Worm (Caenorhabditis elegans): ENCODE measurements around the gene cyc-2.1.

The cyc-2.1 gene

DNA sequence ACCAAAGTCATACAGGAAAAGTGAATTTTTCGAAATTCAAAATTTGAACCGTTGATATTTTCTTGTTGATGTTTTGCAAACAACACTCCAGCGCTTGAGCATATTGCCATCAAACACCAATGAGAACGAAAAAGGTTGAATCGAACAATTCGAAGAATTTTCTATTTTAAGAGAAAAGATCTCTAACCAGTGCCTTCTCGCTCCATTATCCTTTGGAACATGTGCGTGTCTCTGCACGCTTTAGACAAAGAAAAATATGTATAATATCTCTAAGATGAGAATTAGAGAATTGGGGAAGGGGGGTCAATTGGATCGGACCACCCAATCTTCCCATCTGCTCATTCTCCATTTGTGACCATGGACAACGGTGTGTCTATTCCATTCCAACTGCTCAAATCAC, 15.0 kb upstream of the cyc-2.1 start, which contains the start of gene Y17G9B.2:
Gene Y17G9B.2 (plus strand): TSS at position 301 of the 400 bp plus-strand sequence.
- TF ChIP-seq cog-1 (tag; optimal IDR thresholded peaks at IDR 0.05) (no peak), klf-2 (GFP tag; conservative IDR thresholded peaks at IDR 0.05) (no peak), flt-1 (GFP tag; IDR thresholded peaks at IDR 0.05) (no peak), med-1 (GFP tag; optimal IDR thresholded peaks at IDR 0.05; ENCODE audit: insufficient read depth) (no peak), T22C8.4 (GFP tag; IDR thresholded peaks at IDR 0.05) (no peak), ztf-23 (GFP tag; IDR thresholded peaks at IDR 0.05) (no peak)

DNA sequence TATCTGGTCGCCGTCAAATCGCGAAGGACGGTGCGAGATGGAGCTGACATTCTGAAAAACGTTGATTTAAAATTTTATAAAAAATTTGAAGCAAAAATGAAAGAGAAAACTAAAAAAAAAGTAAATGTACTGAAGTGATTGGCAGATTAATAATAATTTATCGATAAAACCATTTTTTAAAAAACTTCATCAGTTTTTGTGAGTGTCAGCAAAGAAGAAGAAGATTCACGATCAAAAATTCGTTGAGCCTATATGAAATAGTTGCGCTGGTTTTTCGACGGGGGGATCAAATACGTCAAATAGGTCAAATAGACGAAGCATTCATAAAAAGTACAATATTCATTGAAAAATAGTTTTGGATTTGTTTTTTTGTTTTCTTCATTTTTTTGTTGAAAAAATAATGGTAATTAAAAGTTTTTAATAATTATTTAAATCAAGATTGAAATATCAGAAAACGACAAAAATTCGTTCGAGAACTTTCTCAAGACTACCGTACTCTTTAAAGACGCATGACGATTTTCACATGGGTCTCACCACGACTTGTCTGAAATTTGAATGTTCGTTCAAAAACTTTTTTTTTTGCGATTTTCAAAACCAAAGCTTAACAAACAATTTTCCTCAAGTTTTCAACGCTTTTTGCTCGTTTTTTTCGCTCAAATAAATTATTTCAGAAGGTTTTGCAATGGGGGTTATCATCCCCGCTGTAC, 11.7 kb upstream of the cyc-2.1 start, which contains the start of the genes memi-1 and cyp-31A3:
Gene memi-1 (minus strand): TSS at position 51 of the 707 bp plus-strand sequence.
Gene cyp-31A3 (plus strand): TSS at position 672 of the 707 bp plus-strand sequence.
- TF ChIP-seq T22C8.4 (GFP tag; IDR thresholded peaks at IDR 0.05) (no peak), cog-1 (tag; optimal IDR thresholded peaks at IDR 0.05) (no peak), klf-2 (GFP tag; conservative IDR thresholded peaks at IDR 0.05) (no peak), ztf-29 (GFP tag; IDR thresholded peaks at IDR 0.05) (no peak), ztf-23 (GFP tag; IDR thresholded peaks at IDR 0.05) (no peak), flt-1 (GFP tag; IDR thresholded peaks at IDR 0.05) (no peak), ref-1 (GFP tag; conservative IDR thresholded peaks at IDR 0.05) (no peak), tab-1 (GFP tag; IDR thresholded peaks at IDR 0.05) (no peak), med-1 (GFP tag; optimal IDR thresholded peaks at IDR 0.05; ENCODE audit: insufficient read depth) (no peak)

DNA sequence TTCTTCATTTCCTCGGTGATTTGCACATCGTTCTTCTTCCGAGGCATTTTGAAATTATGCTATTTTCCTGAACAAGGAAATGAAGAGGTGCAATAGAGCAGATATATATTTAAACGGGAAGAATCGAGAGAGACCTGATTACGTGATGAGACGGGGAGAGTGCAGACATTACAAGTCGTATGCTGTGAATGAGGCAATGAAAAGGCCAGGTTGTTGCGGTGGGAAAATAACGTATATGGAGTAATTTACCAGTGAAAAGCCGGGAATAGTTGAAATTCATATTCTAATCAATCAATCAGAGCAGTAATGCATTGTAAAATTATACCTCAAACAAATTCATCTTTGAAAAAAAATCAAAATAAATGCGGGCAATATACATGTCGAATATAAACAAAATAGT, 9.8 kb upstream of the cyc-2.1 start, which contains the start of gene Y17G9B.8:
Gene Y17G9B.8 (minus strand): TSS at position 182 of the 400 bp plus-strand sequence.
- no peak for TF ChIP-seq T22C8.4 (GFP tag; IDR thresholded peaks at IDR 0.05)
- no peak for TF ChIP-seq flt-1 (GFP tag; IDR thresholded peaks at IDR 0.05)
- no peak for TF ChIP-seq ref-1 (GFP tag; conservative IDR thresholded peaks at IDR 0.05)
- TF ChIP-seq cog-1 (tag; optimal IDR thresholded peaks at IDR 0.05): no peak
- TF ChIP-seq med-1 (GFP tag; optimal IDR thresholded peaks at IDR 0.05; ENCODE audit: insufficient read depth): no peak
- TF ChIP-seq ztf-23 (GFP tag; IDR thresholded peaks at IDR 0.05): no peak
- no peak for TF ChIP-seq ztf-29 (GFP tag; IDR thresholded peaks at IDR 0.05)
- TF ChIP-seq tab-1 (GFP tag; IDR thresholded peaks at IDR 0.05): no peak
- TF ChIP-seq klf-2 (GFP tag; conservative IDR thresholded peaks at IDR 0.05): no peak

DNA sequence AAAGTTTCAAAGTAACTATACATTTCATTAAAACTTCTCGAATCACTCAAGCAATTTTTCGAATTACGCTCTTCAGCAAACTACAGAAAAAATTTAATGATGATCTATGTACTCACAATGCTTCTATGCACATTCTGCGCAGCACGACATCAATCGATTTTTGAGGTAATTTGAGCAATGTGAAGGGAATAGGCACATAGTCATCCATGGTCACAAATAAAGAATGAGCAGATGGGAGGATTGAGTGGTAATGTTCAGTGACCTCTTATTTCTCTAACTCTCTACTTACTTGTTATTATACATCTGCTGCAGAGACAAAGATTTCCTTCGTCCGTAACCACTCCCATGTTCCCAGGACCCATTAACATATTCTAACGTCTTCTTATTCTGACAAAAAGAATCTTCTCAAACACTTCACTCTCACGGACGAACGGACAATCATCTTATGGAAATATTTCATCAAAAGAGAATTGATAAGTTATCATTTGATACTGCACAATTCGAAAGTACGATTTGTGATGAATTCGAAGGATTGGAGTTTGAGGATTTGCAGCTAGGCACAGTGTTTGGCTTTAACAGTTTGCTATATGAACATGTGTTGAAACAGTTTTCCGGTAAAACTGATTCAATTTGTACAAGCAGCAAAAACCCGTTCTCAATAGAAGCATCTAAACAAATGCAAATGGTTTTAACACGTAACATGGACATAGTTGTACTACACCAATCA, 7.3 kb upstream of the cyc-2.1 start, which contains the start of the genes fbxb-77 and Y17G9B.11:
Gene fbxb-77 (minus strand): TSS at position 229 of the 727 bp plus-strand sequence.
Gene Y17G9B.11 (plus strand): TSS at position 677 of the 727 bp plus-strand sequence.
- TF ChIP-seq flt-1 (GFP tag; IDR thresholded peaks at IDR 0.05): no peak
- no peak for TF ChIP-seq ztf-29 (GFP tag; IDR thresholded peaks at IDR 0.05)

DNA sequence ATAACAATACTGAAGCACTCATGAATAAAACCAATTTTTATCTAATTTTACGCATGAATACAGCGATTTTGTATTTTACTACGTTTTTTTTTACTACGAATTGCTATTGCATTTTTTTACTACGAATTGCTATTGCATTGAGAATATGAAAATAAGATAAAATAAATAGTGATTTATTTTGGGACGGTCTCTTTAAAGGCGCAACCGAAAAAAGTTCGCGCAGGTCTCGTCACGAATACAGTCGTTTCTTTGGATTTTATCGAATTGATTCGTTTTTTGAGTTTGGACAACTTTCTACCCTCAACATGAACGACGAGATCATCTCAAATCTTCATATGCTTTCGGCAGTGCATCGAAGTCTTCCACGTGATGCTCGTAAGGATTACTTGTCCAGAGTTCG, 3.0 kb upstream of the cyc-2.1 start, which contains the start of gene Y17G9B.4:
Gene Y17G9B.4 (plus strand): TSS at position 306 of the 400 bp plus-strand sequence.
- TF ChIP-seq T22C8.4 (GFP tag; IDR thresholded peaks at IDR 0.05) (no peak), med-1 (GFP tag; optimal IDR thresholded peaks at IDR 0.05; ENCODE audit: insufficient read depth) (no peak), cog-1 (tag; optimal IDR thresholded peaks at IDR 0.05) (no peak), ztf-29 (GFP tag; IDR thresholded peaks at IDR 0.05) (no peak), tab-1 (GFP tag; IDR thresholded peaks at IDR 0.05) (no peak), klf-2 (GFP tag; conservative IDR thresholded peaks at IDR 0.05) (no peak), ztf-23 (GFP tag; IDR thresholded peaks at IDR 0.05) (no peak), ref-1 (GFP tag; conservative IDR thresholded peaks at IDR 0.05) (no peak), flt-1 (GFP tag; IDR thresholded peaks at IDR 0.05) (no peak)

DNA sequence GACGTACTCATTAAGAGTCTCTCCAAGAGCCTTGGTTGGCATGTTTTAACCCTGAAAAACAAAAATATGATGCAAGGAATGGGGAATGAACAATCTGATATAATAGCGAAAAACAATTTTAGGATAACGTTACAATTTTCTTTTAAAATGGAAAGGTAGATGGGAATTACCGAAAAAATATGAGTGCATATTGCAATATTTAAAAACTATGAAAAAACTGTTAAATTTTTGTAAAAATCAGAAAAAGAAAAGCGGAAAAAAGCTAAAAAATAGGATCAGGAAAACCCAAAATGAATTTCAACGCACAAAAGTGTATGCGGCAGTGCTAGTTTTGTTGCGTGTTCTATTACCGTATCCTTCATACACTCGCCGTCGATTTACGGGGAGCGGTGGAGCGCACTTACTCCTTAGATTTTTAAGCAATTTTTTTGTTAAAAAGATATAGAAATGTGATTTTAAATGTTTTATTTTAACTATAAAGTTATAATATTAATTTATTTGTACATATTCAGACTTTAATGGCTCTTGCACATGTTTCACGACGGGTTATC, 991 bp upstream of the cyc-2.1 start, which contains the start of the genes rpl-20 and Y17G9B.5:
Gene rpl-20 (minus strand): TSS at position 51 of the 551 bp plus-strand sequence.
Gene Y17G9B.5 (plus strand): TSS at position 513 of the 551 bp plus-strand sequence.
- TF ChIP-seq klf-2 (GFP tag; conservative IDR thresholded peaks at IDR 0.05): peak; percentile 41; the same call in 1 of the 2 replicates
- TF ChIP-seq cog-1 (tag; optimal IDR thresholded peaks at IDR 0.05): peak; percentile 99
- peak; percentile 58; the same call in 1 of the 2 replicates for TF ChIP-seq tab-1 (GFP tag; IDR thresholded peaks at IDR 0.05)
- peak; percentile 75 for TF ChIP-seq T22C8.4 (GFP tag; IDR thresholded peaks at IDR 0.05)
- peak; percentile 85 for TF ChIP-seq ztf-29 (GFP tag; IDR thresholded peaks at IDR 0.05)
- peak; percentile 95 for TF ChIP-seq ztf-23 (GFP tag; IDR thresholded peaks at IDR 0.05)
- TF ChIP-seq flt-1 (GFP tag; IDR thresholded peaks at IDR 0.05): peak; percentile 94
- TF ChIP-seq med-1 (GFP tag; optimal IDR thresholded peaks at IDR 0.05; ENCODE audit: insufficient read depth): peak; percentile 36
- 0 out of 2 replicates have a peak, but pooled peaks have one; percentile 31 for TF ChIP-seq ref-1 (GFP tag; conservative IDR thresholded peaks at IDR 0.05)

DNA sequence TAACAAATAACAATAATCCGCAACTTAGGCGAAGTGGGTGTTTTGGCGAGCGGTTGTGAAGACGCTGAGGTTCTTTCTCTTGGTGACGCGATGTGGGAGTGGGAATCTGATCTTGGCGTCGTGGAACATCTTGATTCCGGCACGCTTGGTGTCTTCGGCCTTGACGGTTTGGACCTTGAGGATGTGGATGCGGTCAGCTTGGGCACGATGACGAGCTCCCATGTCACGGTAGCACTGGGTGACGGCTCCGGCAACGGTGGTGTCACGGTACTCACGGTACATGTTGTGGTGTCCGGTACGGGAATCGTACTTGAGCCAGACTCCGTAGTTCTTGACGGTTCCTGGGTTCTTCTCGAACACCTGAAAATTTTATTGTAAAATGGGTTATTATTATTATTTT, 343 bp upstream of the cyc-2.1 start:
- TF ChIP-seq cog-1 (tag; optimal IDR thresholded peaks at IDR 0.05): no peak
- TF ChIP-seq flt-1 (GFP tag; IDR thresholded peaks at IDR 0.05): peak; percentile 56; the same call in 1 of the 2 replicates
- 0 out of 2 replicates have a peak, but pooled peaks have one; percentile 30 for TF ChIP-seq ztf-23 (GFP tag; IDR thresholded peaks at IDR 0.05)

DNA sequence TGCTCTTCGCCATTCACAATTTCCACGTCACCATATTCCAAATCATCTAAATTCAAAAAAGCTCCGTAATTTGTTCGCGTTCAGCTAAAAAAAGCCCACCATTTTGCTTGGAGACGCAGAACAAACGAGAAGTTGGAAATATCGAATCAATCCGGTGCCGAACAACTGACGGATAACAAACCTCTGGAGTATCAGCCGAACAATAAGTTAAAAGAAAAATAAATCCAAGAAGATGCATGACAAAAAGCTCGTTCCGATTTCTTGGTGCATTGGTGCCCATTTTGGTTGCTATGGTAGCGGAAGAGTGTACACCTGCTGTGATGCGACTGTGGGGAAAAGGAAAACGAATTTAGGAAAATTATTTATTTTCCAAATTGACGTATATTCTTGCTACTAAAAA, 1.3 kb downstream of the cyc-2.1 start, which contains the start of gene tctn-1:
Gene tctn-1 (minus strand): TSS at position 280 of the 400 bp plus-strand sequence.
- TF ChIP-seq tab-1 (GFP tag; IDR thresholded peaks at IDR 0.05) (no peak), med-1 (GFP tag; optimal IDR thresholded peaks at IDR 0.05; ENCODE audit: insufficient read depth) (no peak), klf-2 (GFP tag; conservative IDR thresholded peaks at IDR 0.05) (no peak), flt-1 (GFP tag; IDR thresholded peaks at IDR 0.05) (no peak), ztf-23 (GFP tag; IDR thresholded peaks at IDR 0.05) (no peak), ref-1 (GFP tag; conservative IDR thresholded peaks at IDR 0.05) (no peak), ztf-29 (GFP tag; IDR thresholded peaks at IDR 0.05) (no peak), T22C8.4 (GFP tag; IDR thresholded peaks at IDR 0.05) (no peak), cog-1 (tag; optimal IDR thresholded peaks at IDR 0.05) (no peak)

DNA sequence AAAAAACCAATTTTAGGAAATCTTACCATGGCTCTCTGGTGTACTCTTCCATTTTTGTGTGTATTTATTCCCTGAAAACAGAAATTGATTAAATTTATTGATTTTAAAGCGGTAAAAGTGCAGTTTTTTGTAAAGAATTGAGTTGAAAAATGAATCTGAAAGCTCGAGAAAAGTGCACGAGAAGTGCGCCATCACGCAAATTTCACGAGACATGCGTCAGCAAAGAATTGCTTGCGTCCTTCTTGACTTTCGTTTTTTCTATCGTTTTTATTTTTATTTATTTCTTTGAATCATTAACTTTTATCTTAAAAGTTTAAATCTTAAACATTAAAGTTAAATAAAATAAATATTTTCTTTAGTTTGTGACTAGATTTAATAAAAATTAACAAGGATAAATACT, 3.4 kb downstream of the cyc-2.1 start, which contains the start of gene timm-17B.1:
Gene timm-17B.1 (minus strand): TSS at position 71 of the 400 bp plus-strand sequence.
- TF ChIP-seq tab-1 (GFP tag; IDR thresholded peaks at IDR 0.05) (no peak), T22C8.4 (GFP tag; IDR thresholded peaks at IDR 0.05) (no peak), med-1 (GFP tag; optimal IDR thresholded peaks at IDR 0.05; ENCODE audit: insufficient read depth) (no peak), ztf-29 (GFP tag; IDR thresholded peaks at IDR 0.05) (no peak), ztf-23 (GFP tag; IDR thresholded peaks at IDR 0.05) (no peak), cog-1 (tag; optimal IDR thresholded peaks at IDR 0.05) (no peak), flt-1 (GFP tag; IDR thresholded peaks at IDR 0.05) (no peak), klf-2 (GFP tag; conservative IDR thresholded peaks at IDR 0.05) (no peak), ref-1 (GFP tag; conservative IDR thresholded peaks at IDR 0.05) (no peak)

Data from whole organism, midembryonic.